Worm (Caenorhabditis elegans) whole organism, mixed stage, embryonic: ENCODE measurements around the gene hap-1.

Source experiments
- ham-2 ChIP-seq: fragments of 200-800 bp; sonication (Bioruptor generic); optimal IDR thresholded peaks from 2 replicates; lab custom pipeline; 2018; ENCODE audit warnings: mild to moderate bottlenecking, missing genetic modification characterization, missing compliant biosample characterization
- lsy-2 ChIP-seq: fragments of 150-350 bp; optimal IDR thresholded peaks from 2 replicates; lab custom pipeline; 2014; ENCODE audit warnings: missing biosample characterization, missing genetic modification characterization
- nhr-2 ChIP-seq: fragments of 150-350 bp; optimal IDR thresholded peaks from 2 replicates; lab custom pipeline; 2014; ENCODE audit warnings: missing biosample characterization, missing genetic modification characterization
- sem-2 ChIP-seq: fragments of 200-800 bp; sonication (Bioruptor generic); optimal IDR thresholded peaks from 2 replicates; lab custom pipeline; 2018; ENCODE audit warnings: mild to moderate bottlenecking, missing genetic modification characterization, missing compliant biosample characterization
- unc-39 ChIP-seq: fragments of 150-350 bp; optimal IDR thresholded peaks from 2 replicates; lab custom pipeline; 2014; ENCODE audit warnings: missing biosample characterization, missing genetic modification characterization

DNA sequence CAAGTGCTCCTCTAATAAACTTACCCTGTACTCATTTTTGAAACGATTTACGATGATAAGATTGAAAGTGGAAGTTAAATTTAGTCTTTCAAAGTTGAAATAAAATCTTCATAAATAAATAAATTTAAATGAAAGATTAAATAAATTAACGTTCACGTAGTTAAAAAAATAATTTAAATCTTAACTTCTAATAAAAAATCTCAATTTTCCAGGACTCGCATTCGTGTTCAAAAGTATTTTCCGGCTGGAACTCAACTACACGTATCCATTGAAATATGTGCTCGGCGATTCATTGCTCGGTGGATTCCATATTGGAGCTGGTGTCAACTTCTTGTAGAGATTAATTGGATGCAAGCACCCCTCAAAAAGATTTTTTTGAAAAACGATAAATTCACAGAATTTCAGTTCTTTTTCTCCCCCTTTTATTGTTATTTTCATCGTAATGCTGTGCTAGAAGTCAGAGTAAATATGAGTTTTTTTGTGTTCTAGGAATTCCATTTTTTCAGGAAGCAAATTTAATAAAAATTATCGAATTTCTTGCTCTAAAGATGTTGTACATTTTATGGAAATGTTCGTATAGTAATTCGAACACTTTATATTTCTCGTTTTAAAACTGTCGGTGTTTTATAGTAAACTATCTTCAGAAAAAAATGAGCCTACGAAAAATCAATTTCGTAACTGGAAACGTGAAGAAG lies at the start of gene hap-1, which contains the start of gene C34E10.9:
- TF ChIP-seq nhr-2 (no peak), unc-39 (tag; lab: Kevin White, UChicago) (no peak), ham-2 (GFP tag; lab: Kevin White, UChicago) (no peak), sem-2 (GFP tag; lab: Kevin White, UChicago) (no peak), lsy-2 (tag; lab: Kevin White, UChicago) (no peak)
